Fruit fly (Drosophila melanogaster) whole organism, embryonic: ENCODE results near the gene Ns4.

Source experiments
- Abd-B ChIP-seq: fragments of 200-800 bp; sonication (Bioruptor generic); optimal IDR thresholded peaks from 2 replicates; lab custom pipeline; 2018; ENCODE audit warnings: missing biosample characterization, mild to moderate bottlenecking, missing genetic modification characterization, moderate library complexity
- Bgb ChIP-seq: fragments of 200-800 bp; sonication (Bioruptor generic); IDR thresholded peaks from 2 replicates; pipeline ENCODE4 v1.3.6; 2022; ENCODE audit warnings: missing biosample characterization, missing genetic modification characterization; ENCODE audit not compliant: partially characterized antibody
- BtbVII ChIP-seq: fragments of 200-800 bp; sonication (Bioruptor generic); optimal IDR thresholded peaks from 3 replicates; lab custom pipeline; 2017; ENCODE audit warnings: missing biosample characterization, mild to moderate bottlenecking, missing genetic modification characterization
- CG12071 ChIP-seq: fragments of 200-800 bp; sonication (Bioruptor generic); optimal IDR thresholded peaks from 3 replicates; lab custom pipeline; 2018; ENCODE audit warnings: missing biosample characterization, mild to moderate bottlenecking, missing genetic modification characterization
- CG13287 ChIP-seq: fragments of 200-800 bp; sonication (Bioruptor generic); IDR thresholded peaks from 2 replicates; pipeline ENCODE4 v1.3.6; 2022; ENCODE audit warnings: missing biosample characterization, missing genetic modification characterization; ENCODE audit not compliant: partially characterized antibody
- CG13894 ChIP-seq: fragments of 200-800 bp; sonication (Bioruptor generic); optimal IDR thresholded peaks from 3 replicates; lab custom pipeline; 2018; ENCODE audit warnings: missing biosample characterization, mild to moderate bottlenecking, missing genetic modification characterization, moderate library complexity
- CG15011 ChIP-seq: fragments of 200-800 bp; sonication (Bioruptor generic); optimal IDR thresholded peaks from 3 replicates; lab custom pipeline; 2018; ENCODE audit warnings: missing biosample characterization, mild to moderate bottlenecking, missing genetic modification characterization
- CG17359 ChIP-seq: fragments of 200-800 bp; sonication (Bioruptor generic); optimal IDR thresholded peaks from 3 replicates; lab custom pipeline; 2018; ENCODE audit warnings: missing biosample characterization, mild to moderate bottlenecking, missing genetic modification characterization, moderate library complexity
- CG17361 ChIP-seq: fragments of 200-800 bp; sonication (Bioruptor generic); IDR thresholded peaks from 3 replicates; pipeline ENCODE4 v1.3.6; 2022; ENCODE audit warnings: missing biosample characterization, missing genetic modification characterization
- CG17385 ChIP-seq: fragments of 200-800 bp; sonication (Bioruptor generic); optimal IDR thresholded peaks from 3 replicates; lab custom pipeline; 2018; ENCODE audit warnings: missing biosample characterization, mild to moderate bottlenecking, missing genetic modification characterization
- CG1792 ChIP-seq: fragments of 200-800 bp; sonication (Bioruptor generic); optimal IDR thresholded peaks from 2 replicates; lab custom pipeline; 2016; ENCODE audit warnings: missing biosample characterization, missing genetic modification characterization
- CG34224 ChIP-seq: fragments of 200-800 bp; sonication (Bioruptor generic); IDR thresholded peaks from 3 replicates; pipeline ENCODE4 v1.3.6; 2022; ENCODE audit warnings: missing biosample characterization, missing genetic modification characterization; ENCODE audit not compliant: partially characterized antibody
- CG4360 ChIP-seq: fragments of 200-800 bp; sonication (Bioruptor generic); IDR thresholded peaks from 2 replicates; pipeline ENCODE4 v1.3.6; 2022; ENCODE audit warnings: missing biosample characterization, missing genetic modification characterization
- CG7745 ChIP-seq: fragments of 200-800 bp; sonication (Bioruptor generic); optimal IDR thresholded peaks from 2 replicates; lab custom pipeline; 2018; ENCODE audit warnings: missing biosample characterization, mild to moderate bottlenecking, missing genetic modification characterization, moderate library complexity
- CG8281 ChIP-seq: fragments of 200-800 bp; sonication (Bioruptor generic); optimal IDR thresholded peaks from 2 replicates; lab custom pipeline; 2018; ENCODE audit warnings: missing biosample characterization, mild to moderate bottlenecking, missing genetic modification characterization, moderate library complexity
- CG8765 ChIP-seq: fragments of 200-800 bp; sonication (Bioruptor generic); IDR thresholded peaks from 2 replicates; pipeline ENCODE4 v1.3.6; 2022; ENCODE audit warnings: missing biosample characterization, missing genetic modification characterization
- CG9817 ChIP-seq: fragments of 200-800 bp; sonication (Bioruptor generic); optimal IDR thresholded peaks from 2 replicates; lab custom pipeline; 2018; ENCODE audit warnings: missing biosample characterization, mild to moderate bottlenecking, missing genetic modification characterization, moderate library complexity
- CHES-1-like ChIP-seq: fragments of 200-800 bp; sonication (Bioruptor generic); optimal IDR thresholded peaks from 2 replicates; lab custom pipeline; 2016; ENCODE audit warnings: missing biosample characterization, missing genetic modification characterization
- CTCF ChIP-seq: fragments of 200-800 bp; sonication (Bioruptor generic); optimal IDR thresholded peaks from 2 replicates; lab custom pipeline; 2017; ENCODE audit warnings: missing biosample characterization, mild to moderate bottlenecking, missing genetic modification characterization, moderate library complexity
- Dp ChIP-seq: fragments of 200-800 bp; sonication (Bioruptor generic); optimal IDR thresholded peaks from 2 replicates; lab custom pipeline; 2018; ENCODE audit warnings: missing biosample characterization, mild to moderate bottlenecking, missing genetic modification characterization, moderate library complexity
- E2f2 ChIP-seq: fragments of 200-800 bp; sonication (Bioruptor generic); IDR thresholded peaks from 2 replicates; pipeline ENCODE4 v1.3.6; 2022; ENCODE audit warnings: missing biosample characterization, missing genetic modification characterization
- ERR ChIP-seq: fragments of 200-800 bp; sonication (Bioruptor generic); optimal IDR thresholded peaks from 2 replicates; lab custom pipeline; 2016; ENCODE audit warnings: missing biosample characterization, missing genetic modification characterization
- Elba2 ChIP-seq: fragments of 200-800 bp; sonication (Bioruptor generic); optimal IDR thresholded peaks from 3 replicates; lab custom pipeline; 2016; ENCODE audit warnings: missing biosample characterization, missing genetic modification characterization
- Hmx ChIP-seq: fragments of 200-800 bp; sonication (Bioruptor generic); optimal IDR thresholded peaks from 2 replicates; lab custom pipeline; 2016; ENCODE audit warnings: missing biosample characterization, missing genetic modification characterization
- Jarid2 ChIP-seq: fragments of 200-800 bp; sonication (Bioruptor generic); optimal IDR thresholded peaks from 3 replicates; lab custom pipeline; 2017; ENCODE audit warnings: mild to moderate bottlenecking, missing biosample characterization, missing genetic modification reagents, missing genetic modification characterization
- Myb ChIP-seq: fragments of 200-800 bp; sonication (Bioruptor generic); optimal IDR thresholded peaks from 2 replicates; lab custom pipeline; 2016; ENCODE audit warnings: missing biosample characterization, missing genetic modification characterization
- Pdp1 ChIP-seq, 2 experiments: fragments of 200-800 bp; sonication (Bioruptor generic); optimal IDR thresholded peaks; 3 replicates each; lab custom pipeline; 2016; ENCODE audit warnings: missing biosample characterization in 2 of 2, missing genetic modification characterization in 2 of 2, mild to moderate bottlenecking in 1 of 2, moderate library complexity in 1 of 2
- Stat92E ChIP-seq, 3 experiments: fragments of >200 bp in 2 of 3; fragments of 200-800 bp in 1 of 3; sonication (Bioruptor generic) in 1 of 3; optimal IDR thresholded peaks; 2 replicates each; lab custom pipeline; 2017 to 2019; ENCODE audit warnings: missing biosample characterization in 3 of 3, missing genetic modification characterization in 3 of 3, mild to moderate bottlenecking in 1 of 3, moderate library complexity in 1 of 3
- amos ChIP-seq: fragments of 200-800 bp; sonication (Bioruptor generic); IDR thresholded peaks from 2 replicates; pipeline ENCODE4 v1.3.6; 2022; ENCODE audit warnings: missing biosample characterization, missing genetic modification characterization; ENCODE audit not compliant: partially characterized antibody
- cg ChIP-seq: fragments of 200-800 bp; sonication (Bioruptor generic); optimal IDR thresholded peaks from 3 replicates; lab custom pipeline; 2019; ENCODE audit warnings: missing biosample characterization, mild to moderate bottlenecking, missing genetic modification characterization, moderate library complexity
- dmrt99B ChIP-seq: fragments of 200-800 bp; sonication (Bioruptor generic); optimal IDR thresholded peaks from 2 replicates; lab custom pipeline; 2018; ENCODE audit warnings: missing biosample characterization, mild to moderate bottlenecking, missing genetic modification characterization, moderate library complexity
- dysf ChIP-seq: fragments of 200-800 bp; sonication (Bioruptor generic); IDR thresholded peaks from 3 replicates; pipeline ENCODE4 v1.3.6; 2022; ENCODE audit warnings: missing biosample characterization, missing genetic modification characterization
- nerfin-2 ChIP-seq: fragments of 200-800 bp; sonication (Bioruptor generic); IDR thresholded peaks from 2 replicates; pipeline ENCODE4 v1.3.6; 2022; ENCODE audit warnings: missing biosample characterization, missing genetic modification characterization; ENCODE audit not compliant: partially characterized antibody
- otp ChIP-seq: fragments of 200-800 bp; sonication (Bioruptor generic); IDR thresholded peaks from 3 replicates; pipeline ENCODE4, ENCODE4 v1.3.6; 2022; ENCODE audit warnings: missing biosample characterization, missing genetic modification characterization
- pan ChIP-seq, 4 experiments: fragments of >200 bp in 3 of 4; fragments of 200-800 bp in 1 of 4; sonication (Bioruptor generic) in 1 of 4; optimal IDR thresholded peaks in 3 of 4; IDR thresholded peaks in 1 of 4; 2 replicates each; pipeline versions ENCODE4 v1.3.6 to Lab custom; 2017 to 2022; ENCODE audit warnings: missing biosample characterization in 2 of 4, missing genetic modification characterization in 2 of 4, mixed read lengths in 1 of 4
- pb ChIP-seq: fragments of 200-800 bp; sonication (Bioruptor generic); optimal IDR thresholded peaks from 3 replicates; lab custom pipeline; 2016; ENCODE audit warnings: missing biosample characterization, missing genetic modification characterization
- phol ChIP-seq: fragments of 200-800 bp; sonication (Bioruptor generic); optimal IDR thresholded peaks from 3 replicates; lab custom pipeline; 2018; ENCODE audit warnings: missing biosample characterization, mild to moderate bottlenecking, missing genetic modification characterization, moderate library complexity
- pita ChIP-seq: fragments of 200-800 bp; sonication (Bioruptor generic); optimal IDR thresholded peaks from 2 replicates; lab custom pipeline; 2017; ENCODE audit warnings: missing biosample characterization, mild to moderate bottlenecking, missing genetic modification characterization
- pros ChIP-seq: fragments of 200-800 bp; sonication (Bioruptor generic); optimal IDR thresholded peaks from 3 replicates; lab custom pipeline; 2019; ENCODE audit warnings: missing biosample characterization, mild to moderate bottlenecking, missing genetic modification characterization, moderate library complexity
- scrt ChIP-seq: fragments of 200-800 bp; sonication (Bioruptor generic); optimal IDR thresholded peaks from 2 replicates; lab custom pipeline; 2018; ENCODE audit warnings: missing biosample characterization, mild to moderate bottlenecking, missing genetic modification characterization, moderate library complexity
- sens ChIP-seq: fragments of 200-800 bp; sonication (Bioruptor generic); peaks from one replicate; lab custom pipeline; 2016; ENCODE audit warnings: missing biosample characterization, missing genetic modification characterization
- wor ChIP-seq: fragments of 200-800 bp; sonication (Bioruptor generic); IDR thresholded peaks from 2 replicates; pipeline ENCODE4 v1.3.6; 2022; ENCODE audit warnings: missing biosample characterization, missing genetic modification characterization
- zfh1 ChIP-seq: fragments of 200-800 bp; sonication (Bioruptor generic); IDR thresholded peaks from 3 replicates; pipeline ENCODE4 v1.3.6; 2022; ENCODE audit warnings: missing biosample characterization, missing genetic modification characterization

Ns4 gene

DNA sequence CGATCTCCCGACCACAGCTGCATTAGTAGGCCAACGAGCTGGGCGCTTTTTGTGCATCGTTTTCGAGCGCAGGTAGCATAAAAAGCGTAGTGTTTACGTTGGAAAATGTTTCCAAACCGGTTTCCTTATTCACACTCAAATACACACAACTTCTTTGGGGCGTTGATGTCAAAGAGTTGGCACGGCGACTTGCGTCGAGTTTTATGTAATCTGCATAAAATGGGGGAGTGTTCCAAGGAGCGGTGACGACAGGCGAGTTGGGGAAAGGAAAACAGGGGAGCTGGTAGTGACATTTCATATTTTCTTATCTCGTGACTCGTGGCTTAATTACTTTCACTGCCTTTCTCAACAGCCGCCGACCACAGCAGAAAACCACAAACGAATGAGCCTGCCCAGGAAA is 42.4 kb downstream of the Ns4 start (continued):
- TF ChIP-seq Bgb (GFP tag; lab: Robert Waterston, UW): no peak
- TF ChIP-seq dmrt99B: no peak
- no peak for TF ChIP-seq CG8765 (GFP tag; lab: Robert Waterston, UW)
- peak; percentile 24 for TF ChIP-seq sens (GFP tag; lab: Kevin White, UChicago)
- no peak for TF ChIP-seq E2f2

DNA sequence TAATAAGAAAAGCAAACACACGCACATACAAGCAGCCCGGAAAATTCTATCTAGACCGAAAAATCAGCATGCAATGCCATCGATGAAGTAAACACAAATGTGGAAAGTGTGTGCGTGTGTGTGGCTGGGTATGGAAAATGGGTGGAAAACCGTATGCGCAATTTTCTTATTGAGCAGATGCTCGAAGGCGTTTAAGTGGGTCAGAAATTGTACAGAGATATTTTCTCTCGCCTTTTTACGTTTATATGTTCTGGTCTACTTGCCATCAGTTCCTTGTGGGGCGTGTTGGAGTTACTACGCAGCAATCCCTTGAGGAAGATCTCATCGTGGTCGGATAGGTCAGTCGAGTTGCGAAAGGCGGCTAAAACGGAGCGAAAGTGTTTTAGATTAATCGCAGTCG is 43.5 kb downstream of the Ns4 start:
- TF ChIP-seq CG13894 (tag; lab: Kevin White, UChicago) (peak; percentile 74), zfh1 (GFP tag; lab: Robert Waterston, UW) (0 out of 3 replicates have a peak, but pooled peaks have one; percentile 4), Elba2 (GFP tag; lab: Kevin White, UChicago) (peak; percentile 54), ERR (GFP tag; lab: Kevin White, UChicago) (no peak), CG15011 (GFP tag; lab: Kevin White, UChicago) (no peak), cg (GFP tag; lab: Kevin White, UChicago) (peak; percentile 12), Pdp1 (GFP tag; optimal IDR thresholded peaks at IDR 0.05; lab: Kevin White, UChicago) (peak in 1 of 2 experiments; percentile 64)

- TF ChIP-seq Jarid2 (GFP tag; lab: Kevin White, UChicago): peak; percentile 84
- TF ChIP-seq E2f2: peak; percentile 83
- TF ChIP-seq otp (GFP tag; lab: Robert Waterston, UW): no peak
- peak; percentile 17 for TF ChIP-seq Hmx (GFP tag; lab: Kevin White, UChicago)
- TF ChIP-seq amos (GFP tag; lab: Robert Waterston, UW): peak; percentile 19; the same call in 1 of the 2 replicates
- peak; percentile 7 for TF ChIP-seq CG9817
- TF ChIP-seq CHES-1-like (GFP tag; lab: Kevin White, UChicago): no peak
- peak; percentile 12; the same call in 1 of the 3 replicates for TF ChIP-seq CG34224 (GFP tag; lab: Robert Waterston, UW)
- TF ChIP-seq BtbVII (GFP tag; lab: Kevin White, UChicago): peak; percentile 1
- 0 out of 2 replicates have a peak, but pooled peaks have one; percentile 26 for TF ChIP-seq nerfin-2
- TF ChIP-seq scrt (GFP tag; lab: Kevin White, UChicago): peak; percentile 58
- peak; percentile 22; the same call in 1 of the 2 replicates for TF ChIP-seq CG13287 (GFP tag; lab: Robert Waterston, UW)
- TF ChIP-seq CG17359: peak; percentile 1
- no peak for TF ChIP-seq CG7745 (tag; lab: Kevin White, UChicago)
- peak; percentile 21 for TF ChIP-seq CG17385
- TF ChIP-seq CG13894 (tag; lab: Kevin White, UChicago): peak; percentile 61
- peak; percentile 76 for TF ChIP-seq Dp
- peak; percentile 63 for TF ChIP-seq pita
- TF ChIP-seq pb (GFP tag; lab: Kevin White, UChicago): peak; percentile 18
- TF ChIP-seq CTCF (GFP tag; lab: Kevin White, UChicago): peak; percentile 76
- peak; percentile 40 for TF ChIP-seq Myb (GFP tag; lab: Kevin White, UChicago)
- TF ChIP-seq CG12071: peak; percentile 20
- no peak for TF ChIP-seq CG1792 (GFP tag; lab: Kevin White, UChicago)
- TF ChIP-seq CG8281 (tag; lab: Kevin White, UChicago): no peak
- TF ChIP-seq Abd-B (GFP tag; lab: Kevin White, UChicago): peak; percentile 45
- peak; percentile 53 for TF ChIP-seq phol (tag; lab: Kevin White, UChicago)
- TF ChIP-seq CG17361 (GFP tag; lab: Robert Waterston, UW): peak; percentile 37; the same call in 1 of the 3 replicates
- TF ChIP-seq dysf: peak; percentile 51; the same call in 1 of the 3 replicates
- TF ChIP-seq Bgb (GFP tag; lab: Robert Waterston, UW): peak; percentile 60
- no peak for TF ChIP-seq pan (optimal IDR thresholded peaks at IDR 0.05; lab: Kevin White, UChicago)
- peak in 1 of 2 experiments; percentile 18 for TF ChIP-seq pan (GFP tag; optimal IDR thresholded peaks at IDR 0.05 in 1 of 2, IDR thresholded peaks at IDR 0.05 in 1 of 2)
- TF ChIP-seq CG4360: peak; percentile 57; the same call in 1 of the 2 replicates
- no peak for TF ChIP-seq Stat92E (GFP tag; optimal IDR thresholded peaks at IDR 0.05; lab: Kevin White, UChicago)
- TF ChIP-seq wor (GFP tag; lab: Robert Waterston, UW): no peak
- TF ChIP-seq pros (GFP tag; lab: Kevin White, UChicago): no peak
These were observed 44.7 kb downstream of the Ns4 start, which contains the start of gene vari for dm6 chr2L:20796758-20797514. TSS of gene vari (minus strand) at chr2L:20797042.
